Worm (Caenorhabditis elegans) whole organism, early embryonic: ENCODE data around the gene spp-11.

Source experiments
- ceh-13 ChIP-seq: fragments of 200-800 bp; sonication (Bioruptor generic); optimal IDR thresholded peaks from 2 replicates; lab custom pipeline; 2018; ENCODE audit warnings: mild to moderate bottlenecking, missing genetic modification characterization, missing compliant biosample characterization
- flt-1 ChIP-seq: fragments of 200-800 bp; sonication (Bioruptor generic); IDR thresholded peaks from 2 replicates; pipeline ENCODE4 v1.3.6; 2022; ENCODE audit warnings: missing genetic modification characterization, missing compliant biosample characterization
- hmg-4 ChIP-seq: fragments of 200-800 bp; sonication (Bioruptor generic); optimal IDR thresholded peaks from 2 replicates; lab custom pipeline; 2018; ENCODE audit warnings: mild to moderate bottlenecking, missing genetic modification characterization, missing compliant biosample characterization
- scrt-1 ChIP-seq: fragments of 200-800 bp; sonication (Bioruptor generic); IDR thresholded peaks from 2 replicates; pipeline ENCODE4 v1.3.6; 2022; ENCODE audit warnings: missing genetic modification characterization, missing compliant biosample characterization

The spp-11 gene

ce11 chrII:6355396-6356346 is 51.5 kb downstream of the spp-11 start, which contains the start of gene C32D5.11:
Gene C32D5.11 (minus strand): TSS chrII:6355446.
- TF ChIP-seq scrt-1 (GFP tag; lab: Robert Waterston, UW), result 0 out of 2 replicates have a peak, but pooled peaks have one; percentile 11
- no peak for TF ChIP-seq ceh-13 (GFP tag; lab: Kevin White, UChicago)
- peak; percentile 28 for TF ChIP-seq hmg-4 (GFP tag; lab: Kevin White, UChicago)
- no peak for TF ChIP-seq flt-1 (GFP tag; lab: Robert Waterston, UW)
